Fruit fly (Drosophila melanogaster): Measurements from ENCODE around the gene CG17572.

Gene CG17572

DNA sequence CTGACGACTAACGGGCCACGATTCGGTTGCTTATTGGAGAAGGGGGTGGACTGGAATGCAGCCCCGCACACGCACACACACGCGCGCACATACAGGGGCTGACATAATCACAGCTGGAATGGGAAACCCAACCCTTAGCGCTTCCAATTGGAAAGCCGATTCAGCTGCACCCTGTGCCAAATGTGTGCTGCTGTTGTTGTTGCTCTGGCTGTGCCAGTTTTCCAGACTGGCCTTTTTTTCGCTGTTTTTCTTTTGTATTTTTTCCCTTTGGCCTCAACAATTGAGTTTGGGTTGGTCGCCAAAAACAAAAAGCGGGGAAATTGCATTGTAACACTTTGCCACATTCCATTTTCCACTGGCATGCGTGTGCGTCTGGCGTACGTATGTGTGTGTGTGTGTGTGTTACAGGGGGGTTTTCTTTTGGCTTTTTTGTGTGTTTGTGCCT is 9.4 kb upstream of the CG17572 start:
- no peak for TF ChIP-seq Blimp-1 (GFP tag; optimal IDR thresholded peaks at IDR 0.05)
- 0 out of 3 replicates have a peak, but pooled peaks have one; percentile 21 for TF ChIP-seq CG6163 (GFP tag; IDR thresholded peaks at IDR 0.05)
- no peak for TF ChIP-seq achi (GFP tag; optimal IDR thresholded peaks at IDR 0.05)
- no peak for TF ChIP-seq CG10669 (GFP tag; optimal IDR thresholded peaks at IDR 0.05)
- TF ChIP-seq Smox (GFP tag; optimal IDR thresholded peaks at IDR 0.05), result no peak
- TF ChIP-seq CG11762 (GFP tag; optimal IDR thresholded peaks at IDR 0.05; ENCODE audit: insufficient read depth), result no peak
- TF ChIP-seq dac (GFP tag; optimal IDR thresholded peaks at IDR 0.05), result no peak

DNA sequence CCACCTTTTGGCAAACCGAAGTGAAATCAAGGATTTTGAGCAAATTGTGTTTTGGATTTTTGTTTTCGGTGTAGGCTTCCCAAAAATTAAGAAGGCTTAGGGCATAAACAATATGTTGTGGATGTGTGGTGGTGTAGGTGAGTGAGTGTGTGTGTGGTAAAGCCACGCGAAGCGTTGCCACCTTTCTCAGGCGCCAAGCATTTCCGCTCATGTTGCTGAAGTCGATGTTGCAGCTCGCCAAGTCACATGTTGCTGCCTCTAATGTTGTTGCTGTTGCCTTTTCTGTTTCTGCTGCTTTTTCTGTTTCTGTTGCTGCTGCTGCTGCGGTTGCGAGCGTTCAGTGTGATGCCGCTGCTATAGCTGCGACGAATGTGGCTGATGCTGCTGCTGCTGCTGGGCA is 5.8 kb upstream of the CG17572 start:
- no peak for TF ChIP-seq Hr4 (GFP tag; optimal IDR thresholded peaks at IDR 0.05)
- TF ChIP-seq CG6808 (GFP tag; optimal IDR thresholded peaks at IDR 0.05), result no peak
- no peak for TF ChIP-seq Sox14 (GFP tag; optimal IDR thresholded peaks at IDR 0.05)
- TF ChIP-seq CG11902 (GFP tag; optimal IDR thresholded peaks at IDR 0.05), result no peak
- TF ChIP-seq CG8319 (GFP tag; optimal IDR thresholded peaks at IDR 0.05), result no peak
- no peak for TF ChIP-seq CG11762 (GFP tag; optimal IDR thresholded peaks at IDR 0.05; ENCODE audit: insufficient read depth)
- no peak for TF ChIP-seq Eip75B (GFP tag; optimal IDR thresholded peaks at IDR 0.05)
- no peak for TF ChIP-seq Smox (GFP tag; optimal IDR thresholded peaks at IDR 0.05)
- no peak for TF ChIP-seq cyc (GFP tag; optimal IDR thresholded peaks at IDR 0.05)
- TF ChIP-seq CG8632 (GFP tag; optimal IDR thresholded peaks at IDR 0.05), result no peak
- no peak for TF ChIP-seq lz (GFP tag; optimal IDR thresholded peaks at IDR 0.05)
- no peak for TF ChIP-seq CG4318 (GFP tag; optimal IDR thresholded peaks at IDR 0.05)
- no peak for TF ChIP-seq CG6276 (GFP tag; optimal IDR thresholded peaks at IDR 0.05)
- TF ChIP-seq CG16779 (tag; optimal IDR thresholded peaks at IDR 0.05), result no peak
- TF ChIP-seq achi (GFP tag; optimal IDR thresholded peaks at IDR 0.05), result no peak
- TF ChIP-seq Hr39 (GFP tag; optimal IDR thresholded peaks at IDR 0.05), result no peak
- no peak for TF ChIP-seq salr (GFP tag; optimal IDR thresholded peaks at IDR 0.05)
- no peak; the same call in 2 of the 3 replicates for TF ChIP-seq CG6163 (GFP tag; IDR thresholded peaks at IDR 0.05)

DNA sequence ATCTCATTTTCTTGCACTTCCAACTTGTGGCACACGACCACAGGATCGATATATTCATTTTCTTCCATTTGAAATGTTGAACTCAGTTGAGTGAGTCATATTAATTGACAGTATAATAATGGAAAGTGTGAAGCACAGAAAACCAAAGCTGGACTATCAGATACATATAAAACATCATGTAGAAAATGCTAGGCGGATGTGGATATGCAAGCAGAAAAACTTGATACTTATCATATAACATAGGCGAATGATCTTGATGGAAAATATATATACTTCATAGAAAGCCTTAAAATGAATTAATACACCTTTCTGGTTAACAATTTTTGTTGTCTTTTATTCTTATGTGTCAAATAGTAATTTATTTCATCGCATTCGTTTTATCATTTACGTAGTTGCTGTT is 5.0 kb upstream of the CG17572 start, which contains the start of gene CG10700:
CG10700 (minus strand) TSS at position 101 of the 400 bp plus-strand sequence.
- TF ChIP-seq CG6792 (GFP tag; optimal IDR thresholded peaks at IDR 0.05) (no peak), achi (GFP tag; optimal IDR thresholded peaks at IDR 0.05) (no peak), CG31627 (GFP tag; optimal IDR thresholded peaks at IDR 0.05) (no peak), Ets96B (tag; optimal IDR thresholded peaks at IDR 0.05) (no peak), CG32006 (GFP tag; optimal IDR thresholded peaks at IDR 0.05) (no peak), CG11762 (GFP tag; optimal IDR thresholded peaks at IDR 0.05; ENCODE audit: insufficient read depth) (no peak), Sox15 (GFP tag; optimal IDR thresholded peaks at IDR 0.05) (no peak), CG11294 (GFP tag; IDR thresholded peaks at IDR 0.05) (no peak), dsx (GFP tag; optimal IDR thresholded peaks at IDR 0.05; ENCODE audit: poor library complexity, severe bottlenecking) (no peak), CG1621 (tag; optimal IDR thresholded peaks at IDR 0.05) (no peak), esn (GFP tag; optimal IDR thresholded peaks at IDR 0.05) (no peak), Met (GFP tag; optimal IDR thresholded peaks at IDR 0.05) (no peak), dac (GFP tag; optimal IDR thresholded peaks at IDR 0.05) (no peak), Hr39 (GFP tag; optimal IDR thresholded peaks at IDR 0.05) (no peak)

DNA sequence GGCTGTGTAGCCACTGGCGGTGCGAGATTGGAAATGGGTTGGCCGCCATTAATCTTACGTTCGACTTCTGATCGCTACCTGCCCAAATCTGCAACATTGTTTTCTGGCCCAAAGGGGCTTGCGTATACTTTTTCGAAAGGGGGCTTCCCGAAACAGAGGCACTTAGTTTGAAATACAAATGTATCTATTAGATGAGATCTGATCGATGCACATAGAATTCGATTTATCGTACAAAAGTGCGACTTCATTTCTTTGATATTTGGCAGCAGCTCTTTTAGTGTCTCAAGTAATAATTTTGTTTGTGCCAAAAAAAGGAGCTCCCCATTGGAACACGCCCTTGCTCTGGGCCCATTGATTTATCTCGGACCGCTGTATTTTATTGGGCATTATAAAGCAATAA is 2.2 kb downstream of the CG17572 start:
- TF ChIP-seq CG3919 (GFP tag; optimal IDR thresholded peaks at IDR 0.05), result no peak
- TF ChIP-seq ss (GFP tag; optimal IDR thresholded peaks at IDR 0.05), result no peak
- TF ChIP-seq Hr38 (GFP tag; optimal IDR thresholded peaks at IDR 0.05), result no peak
- peak; percentile 82 for TF ChIP-seq dsx (GFP tag; optimal IDR thresholded peaks at IDR 0.05; ENCODE audit: poor library complexity, severe bottlenecking)
- TF ChIP-seq pdm3 (GFP tag; optimal IDR thresholded peaks at IDR 0.05), result no peak
- no peak for TF ChIP-seq Sox14 (GFP tag; optimal IDR thresholded peaks at IDR 0.05)
- TF ChIP-seq lz (GFP tag; optimal IDR thresholded peaks at IDR 0.05), result peak; percentile 5
- no peak for TF ChIP-seq cyc (GFP tag; optimal IDR thresholded peaks at IDR 0.05)
- no peak for TF ChIP-seq Hr4 (GFP tag; optimal IDR thresholded peaks at IDR 0.05)
- TF ChIP-seq Smox (GFP tag; optimal IDR thresholded peaks at IDR 0.05), result peak; percentile 21
- TF ChIP-seq fd85E (GFP tag; optimal IDR thresholded peaks at IDR 0.05), result no peak
- no peak for TF ChIP-seq OdsH (GFP tag; optimal IDR thresholded peaks at IDR 0.05)
- no peak for TF ChIP-seq fd59A (GFP tag; optimal IDR thresholded peaks at IDR 0.05)
- no peak for TF ChIP-seq CG10669 (GFP tag; optimal IDR thresholded peaks at IDR 0.05)
- no peak for TF ChIP-seq CG6276 (GFP tag; optimal IDR thresholded peaks at IDR 0.05)
- no peak for TF ChIP-seq CG3032 (tag; optimal IDR thresholded peaks at IDR 0.05)
- TF ChIP-seq CG8119 (GFP tag; IDR thresholded peaks at IDR 0.05), result no peak
- peak; percentile 62 for TF ChIP-seq svp (GFP tag)
- no peak for TF ChIP-seq achi (GFP tag; optimal IDR thresholded peaks at IDR 0.05)
- no peak for TF ChIP-seq CG34406 (GFP tag; optimal IDR thresholded peaks at IDR 0.05)
- TF ChIP-seq CG7368 (GFP tag; optimal IDR thresholded peaks at IDR 0.05), result no peak
- no peak for TF ChIP-seq eg (GFP tag; IDR thresholded peaks at IDR 0.05)
- no peak for TF ChIP-seq CG16779 (tag; optimal IDR thresholded peaks at IDR 0.05)
- no peak for TF ChIP-seq CG15336 (GFP tag; IDR thresholded peaks at IDR 0.05)
- peak; percentile 9 for TF ChIP-seq Hr39 (GFP tag; optimal IDR thresholded peaks at IDR 0.05)

All from whole organism, prepupa.